Fruit fly (Drosophila melanogaster) whole organism, pupa: ENCODE measurements around the gene alpha-Est2.

ENCODE experiments used
- CG10348 ChIP-seq: fragments of 200-800 bp; sonication (Bioruptor generic); IDR thresholded peaks from 2 replicates; pipeline ENCODE4 v1.3.6; 2022; ENCODE audit warnings: missing biosample characterization, missing genetic modification characterization
- CG13204 ChIP-seq: fragments of 200-800 bp; sonication (Bioruptor generic); optimal IDR thresholded peaks from 2 replicates; lab custom pipeline; 2018; ENCODE audit warnings: missing biosample characterization, mild to moderate bottlenecking, missing genetic modification characterization, moderate library complexity
- CG14655 ChIP-seq: fragments of 200-800 bp; sonication (Bioruptor generic); optimal IDR thresholded peaks from 3 replicates; lab custom pipeline; 2017; ENCODE audit warnings: mild to moderate bottlenecking, missing biosample characterization, missing genetic modification reagents, missing genetic modification characterization
- EcR ChIP-seq: fragments of 200-800 bp; sonication (Bioruptor generic); optimal IDR thresholded peaks from 3 replicates; lab custom pipeline; 2019; ENCODE audit warnings: missing biosample characterization, missing genetic modification characterization, mild to moderate bottlenecking, moderate library complexity, missing genetic modification reagents

dm6 chr3R:7522266-7522955 lies 19.2 kb upstream of the alpha-Est2 start:
- TF ChIP-seq EcR (GFP tag; lab: Kevin White, UChicago) (no peak), CG14655 (GFP tag; lab: Kevin White, UChicago) (no peak), CG10348 (GFP tag; lab: Robert Waterston, UW) (no peak), CG13204 (no peak)
